Fruit fly (Drosophila melanogaster) whole organism, embryonic: Measurements from ENCODE around the gene CG2120.

Source experiments
- Abd-B ChIP-seq: fragments of 200-800 bp; sonication (Bioruptor generic); optimal IDR thresholded peaks from 2 replicates; lab custom pipeline; 2018; ENCODE audit warnings: missing biosample characterization, mild to moderate bottlenecking, missing genetic modification characterization, moderate library complexity
- Blimp-1 ChIP-seq: fragments of 200-800 bp; sonication (Bioruptor generic); optimal IDR thresholded peaks from 3 replicates; lab custom pipeline; 2018; ENCODE audit warnings: missing biosample characterization, missing genetic modification characterization, mild to moderate bottlenecking, moderate library complexity, missing genetic modification reagents
- CG10209 ChIP-seq: fragments of 200-800 bp; sonication (Bioruptor generic); optimal IDR thresholded peaks from 3 replicates; lab custom pipeline; 2017; ENCODE audit warnings: missing biosample characterization, mild to moderate bottlenecking, missing genetic modification characterization, missing genetic modification reagents
- CG1024 ChIP-seq: fragments of 200-800 bp; sonication (Bioruptor generic); IDR thresholded peaks from 2 replicates; pipeline ENCODE4 v1.3.6; 2022; ENCODE audit warnings: missing biosample characterization, missing genetic modification characterization
- CG10267 ChIP-seq: fragments of 200-800 bp; sonication (Bioruptor generic); optimal IDR thresholded peaks from 2 replicates; lab custom pipeline; 2018; ENCODE audit warnings: missing biosample characterization, mild to moderate bottlenecking, missing genetic modification characterization, moderate library complexity
- CG10462 ChIP-seq: fragments of 200-800 bp; sonication (Bioruptor generic); optimal IDR thresholded peaks from 2 replicates; lab custom pipeline; 2016; ENCODE audit warnings: missing biosample characterization, missing genetic modification characterization
- CG10543 ChIP-seq: fragments of 200-800 bp; sonication (Bioruptor generic); optimal IDR thresholded peaks from 3 replicates; lab custom pipeline; 2017; ENCODE audit warnings: missing biosample characterization, mild to moderate bottlenecking, missing genetic modification characterization, moderate library complexity
- CG11093 ChIP-seq: fragments of 200-800 bp; sonication (Bioruptor generic); IDR thresholded peaks from 3 replicates; pipeline ENCODE4 v1.3.6; 2022; ENCODE audit warnings: missing biosample characterization, missing genetic modification characterization
- CG12155 ChIP-seq: fragments of 200-800 bp; sonication (Bioruptor generic); optimal IDR thresholded peaks from 3 replicates; lab custom pipeline; 2016; ENCODE audit warnings: missing biosample characterization, missing genetic modification characterization
- CG13123 ChIP-seq: fragments of 200-800 bp; sonication (Bioruptor generic); optimal IDR thresholded peaks from 2 replicates; lab custom pipeline; 2016; ENCODE audit warnings: missing biosample characterization, missing genetic modification characterization
- CG13287 ChIP-seq: fragments of 200-800 bp; sonication (Bioruptor generic); IDR thresholded peaks from 2 replicates; pipeline ENCODE4 v1.3.6; 2022; ENCODE audit warnings: missing biosample characterization, missing genetic modification characterization; ENCODE audit not compliant: partially characterized antibody
- CG15269 ChIP-seq: fragments of 200-800 bp; sonication (Bioruptor generic); optimal IDR thresholded peaks from 2 replicates; lab custom pipeline; 2018; ENCODE audit warnings: missing biosample characterization, mild to moderate bottlenecking, missing genetic modification characterization, moderate library complexity
- CG18764 ChIP-seq: fragments of 200-800 bp; sonication (Bioruptor generic); optimal IDR thresholded peaks from 3 replicates; lab custom pipeline; 2016; ENCODE audit warnings: missing biosample characterization, missing genetic modification characterization
- CG3163 ChIP-seq: fragments of 200-800 bp; sonication (Bioruptor generic); optimal IDR thresholded peaks from 3 replicates; lab custom pipeline; 2016; ENCODE audit warnings: missing biosample characterization, missing genetic modification characterization
- CG34224 ChIP-seq: fragments of 200-800 bp; sonication (Bioruptor generic); IDR thresholded peaks from 3 replicates; pipeline ENCODE4 v1.3.6; 2022; ENCODE audit warnings: missing biosample characterization, missing genetic modification characterization; ENCODE audit not compliant: partially characterized antibody
- CG3847 ChIP-seq: fragments of 200-800 bp; sonication (Bioruptor generic); IDR thresholded peaks from 2 replicates; pipeline ENCODE4 v1.3.6; 2022; ENCODE audit warnings: missing biosample characterization, missing genetic modification characterization
- CG4404 ChIP-seq: fragments of 200-800 bp; sonication (Bioruptor generic); IDR thresholded peaks from 2 replicates; pipeline ENCODE4 v1.3.6; 2022; ENCODE audit warnings: missing biosample characterization, missing genetic modification characterization
- CG7839 ChIP-seq: fragments of 200-800 bp; sonication (Bioruptor generic); optimal IDR thresholded peaks from 3 replicates; lab custom pipeline; 2018; ENCODE audit warnings: missing biosample characterization, mild to moderate bottlenecking, missing genetic modification characterization, moderate library complexity
- CG8290 ChIP-seq, 3 experiments: fragments of 200-800 bp; sonication (Bioruptor generic); optimal IDR thresholded peaks; 2 replicates each; lab custom pipeline; 2016 to 2019; ENCODE audit warnings: missing biosample characterization in 3 of 3, missing genetic modification characterization in 3 of 3, mild to moderate bottlenecking in 2 of 3, moderate library complexity in 1 of 3
- CG9797 ChIP-seq: fragments of 200-800 bp; sonication (Bioruptor generic); optimal IDR thresholded peaks from 3 replicates; lab custom pipeline; 2018; ENCODE audit warnings: missing biosample characterization, mild to moderate bottlenecking, missing genetic modification characterization
- CG9932 ChIP-seq: fragments of 200-800 bp; sonication (Bioruptor generic); IDR thresholded peaks from 2 replicates; pipeline ENCODE4 v1.3.6; 2022; ENCODE audit warnings: missing biosample characterization, missing genetic modification characterization
- Dfd ChIP-seq, 2 experiments: fragments of >200 bp; optimal IDR thresholded peaks; 2 replicates each; lab custom pipeline; 2017; ENCODE audit warnings: missing biosample characterization in 2 of 2, missing genetic modification characterization in 2 of 2
- Dip2 ChIP-seq: fragments of 200-800 bp; sonication (Bioruptor generic); IDR thresholded peaks from 2 replicates; pipeline ENCODE4 v1.3.6; 2022; ENCODE audit warnings: missing biosample characterization, missing genetic modification characterization
- ERR ChIP-seq: fragments of 200-800 bp; sonication (Bioruptor generic); optimal IDR thresholded peaks from 2 replicates; lab custom pipeline; 2016; ENCODE audit warnings: missing biosample characterization, missing genetic modification characterization
- Fer2 ChIP-seq: fragments of 200-800 bp; sonication (Bioruptor generic); optimal IDR thresholded peaks from 2 replicates; lab custom pipeline; 2018; ENCODE audit warnings: missing biosample characterization, mild to moderate bottlenecking, missing genetic modification characterization, moderate library complexity
- H15 ChIP-seq: fragments of 200-800 bp; sonication (Bioruptor generic); IDR thresholded peaks from 3 replicates; pipeline ENCODE4 v1.3.6; 2022; ENCODE audit warnings: missing biosample characterization, missing genetic modification characterization
- Hmr ChIP-seq: fragments of 200-800 bp; sonication (Bioruptor generic); optimal IDR thresholded peaks from 3 replicates; lab custom pipeline; 2017; ENCODE audit warnings: mild to moderate bottlenecking, missing biosample characterization, missing genetic modification reagents, missing genetic modification characterization
- Hr51 ChIP-seq, 2 experiments: fragments of 200-800 bp; sonication (Bioruptor generic); optimal IDR thresholded peaks; 2 replicates in 1 of 2; 3 replicates in 1 of 2; lab custom pipeline; 2016 to 2018; ENCODE audit warnings: missing biosample characterization in 2 of 2, missing genetic modification characterization in 2 of 2, mild to moderate bottlenecking in 1 of 2, moderate library complexity in 1 of 2
- Mrtf ChIP-seq: fragments of 200-800 bp; sonication (Bioruptor generic); IDR thresholded peaks from 3 replicates; pipeline ENCODE4 v1.3.6; 2022; ENCODE audit warnings: missing biosample characterization, missing genetic modification characterization
- NK7.1 ChIP-seq: fragments of 200-800 bp; sonication (Bioruptor generic); optimal IDR thresholded peaks from 3 replicates; lab custom pipeline; 2016; ENCODE audit warnings: missing biosample characterization, missing genetic modification characterization
- NfI ChIP-seq: fragments of 200-800 bp; sonication (Bioruptor generic); optimal IDR thresholded peaks from 3 replicates; lab custom pipeline; 2018; ENCODE audit warnings: missing biosample characterization, mild to moderate bottlenecking, missing genetic modification characterization, moderate library complexity
- Rfx ChIP-seq: fragments of 200-800 bp; sonication (Bioruptor generic); IDR thresholded peaks from 2 replicates; pipeline ENCODE4 v1.3.6; 2022; ENCODE audit warnings: missing biosample characterization, missing genetic modification characterization
- Scr ChIP-seq: fragments of 200-800 bp; sonication (Bioruptor generic); IDR thresholded peaks from 2 replicates; pipeline ENCODE4 v1.3.6; 2022; ENCODE audit warnings: missing biosample characterization, missing genetic modification characterization; ENCODE audit not compliant: partially characterized antibody
- Side ChIP-seq: fragments of 200-800 bp; sonication (Bioruptor generic); optimal IDR thresholded peaks from 2 replicates; lab custom pipeline; 2016; ENCODE audit warnings: missing biosample characterization, missing genetic modification characterization
- YL-1 ChIP-seq: fragments of 200-800 bp; sonication (Bioruptor generic); optimal IDR thresholded peaks from 3 replicates; lab custom pipeline; 2017; ENCODE audit warnings: missing biosample characterization, mild to moderate bottlenecking, missing genetic modification characterization
- cwo ChIP-seq: fragments of 200-800 bp; sonication (Bioruptor generic); optimal IDR thresholded peaks from 3 replicates; lab custom pipeline; 2017; ENCODE audit warnings: missing biosample characterization, missing genetic modification characterization, mild to moderate bottlenecking, moderate library complexity, missing genetic modification reagents
- da ChIP-seq: fragments of 200-800 bp; sonication (Bioruptor generic); optimal IDR thresholded peaks from 2 replicates; lab custom pipeline; 2016; ENCODE audit warnings: missing biosample characterization, missing genetic modification characterization
- fd64A ChIP-seq: fragments of 200-800 bp; sonication (Bioruptor generic); optimal IDR thresholded peaks from 3 replicates; lab custom pipeline; 2018; ENCODE audit warnings: missing biosample characterization, mild to moderate bottlenecking, missing genetic modification characterization
- hbn ChIP-seq: fragments of 200-800 bp; sonication (Bioruptor generic); IDR thresholded peaks from 2 replicates; pipeline ENCODE4 v1.3.6; 2022; ENCODE audit warnings: missing biosample characterization, missing genetic modification characterization; ENCODE audit not compliant: partially characterized antibody
- kah ChIP-seq: fragments of 200-800 bp; sonication (Bioruptor generic); optimal IDR thresholded peaks from 2 replicates; lab custom pipeline; 2018; ENCODE audit warnings: missing biosample characterization, mild to moderate bottlenecking, missing genetic modification characterization
- mld ChIP-seq: fragments of 200-800 bp; sonication (Bioruptor generic); IDR thresholded peaks from 3 replicates; pipeline ENCODE4 v1.3.6; 2022; ENCODE audit warnings: missing biosample characterization, missing genetic modification characterization; ENCODE audit not compliant: partially characterized antibody
- pho ChIP-seq: fragments of 200-800 bp; sonication (Bioruptor generic); optimal IDR thresholded peaks from 2 replicates; lab custom pipeline; 2016; ENCODE audit warnings: missing biosample characterization, missing genetic modification characterization
- pnt ChIP-seq: fragments of 200-800 bp; sonication (Bioruptor generic); optimal IDR thresholded peaks from 3 replicates; lab custom pipeline; 2016; ENCODE audit warnings: missing biosample characterization, missing genetic modification characterization
- sens-2 ChIP-seq: fragments of 200-800 bp; sonication (Bioruptor generic); IDR thresholded peaks from 2 replicates; pipeline ENCODE4 v1.3.6; 2022; ENCODE audit warnings: missing biosample characterization, missing genetic modification characterization
- trh ChIP-seq: fragments of 200-800 bp; sonication (Bioruptor generic); optimal IDR thresholded peaks from 2 replicates; lab custom pipeline; 2016; ENCODE audit warnings: missing biosample characterization, missing genetic modification characterization
- unpg ChIP-seq: fragments of 200-800 bp; sonication (Bioruptor generic); optimal IDR thresholded peaks from 3 replicates; lab custom pipeline; 2018; ENCODE audit warnings: missing biosample characterization, mild to moderate bottlenecking, missing genetic modification characterization, moderate library complexity
- wdn ChIP-seq: fragments of 200-800 bp; sonication (Bioruptor generic); IDR thresholded peaks from 2 replicates; pipeline ENCODE4 v1.3.6; 2022; ENCODE audit warnings: missing biosample characterization, missing genetic modification characterization
- wor ChIP-seq: fragments of 200-800 bp; sonication (Bioruptor generic); IDR thresholded peaks from 2 replicates; pipeline ENCODE4 v1.3.6; 2022; ENCODE audit warnings: missing biosample characterization, missing genetic modification characterization

The CG2120 gene

DNA sequence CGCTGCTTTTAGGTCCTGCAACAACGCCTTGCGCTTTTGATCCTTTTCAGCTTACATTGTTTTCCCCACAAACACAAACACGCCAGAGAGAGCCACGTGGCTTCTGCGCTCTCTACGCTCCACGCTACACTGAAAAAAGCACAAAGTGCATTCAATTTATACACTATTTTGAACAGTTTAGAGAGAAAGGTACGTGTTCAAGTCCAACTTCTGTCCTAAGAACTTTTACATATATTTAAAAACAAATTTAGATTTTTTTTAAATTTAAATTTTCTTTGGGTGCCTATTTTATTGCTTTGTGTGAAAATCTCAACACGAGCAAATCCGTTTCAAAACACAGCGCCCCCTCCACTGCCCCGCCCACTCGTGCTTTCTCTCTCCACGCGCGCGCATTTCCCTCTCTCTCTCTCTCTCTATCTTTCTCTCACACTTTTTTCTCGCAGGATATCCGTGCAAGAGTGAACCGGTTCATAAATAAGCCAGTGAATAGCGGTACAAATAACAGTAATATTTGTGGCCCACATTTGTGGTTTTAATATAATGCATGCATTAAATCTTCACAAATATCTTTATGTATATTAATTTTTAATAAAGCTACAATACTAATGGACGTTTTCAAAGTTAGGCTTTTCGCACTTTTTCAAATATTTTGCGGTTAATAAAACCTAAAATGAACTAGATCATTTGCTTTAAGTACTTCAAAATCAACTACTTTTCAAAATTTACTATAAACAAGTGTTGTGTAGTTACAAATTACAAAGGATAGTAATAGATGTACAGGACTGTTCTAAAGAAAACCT, 35.4 kb upstream of the CG2120 start (continued):
- TF ChIP-seq CG13287 (GFP tag; lab: Robert Waterston, UW) (no peak), Dip2 (GFP tag; lab: Robert Waterston, UW) (no peak), CG1024 (GFP tag; lab: Robert Waterston, UW) (peak; percentile 62), CG9797 (GFP tag; lab: Kevin White, UChicago) (no peak), CG4404 (GFP tag; lab: Robert Waterston, UW) (peak; percentile 43; the same call in 1 of the 2 replicates), mld (GFP tag; lab: Robert Waterston, UW) (no peak), NK7.1 (peak; percentile 40), CG18764 (GFP tag; lab: Kevin White, UChicago) (peak; percentile 34), Dfd (GFP tag; optimal IDR thresholded peaks at IDR 0.05; lab: Kevin White, UChicago) (no peak), CG13123 (peak; percentile 45), Hmr (GFP tag; lab: Kevin White, UChicago) (peak; percentile 92), Scr (GFP tag; lab: Robert Waterston, UW) (no peak), wdn (peak; percentile 67), sens-2 (GFP tag; lab: Robert Waterston, UW) (peak; percentile 64), Side (GFP tag; lab: Kevin White, UChicago) (peak; percentile 57), CG9932 (GFP tag; lab: Robert Waterston, UW) (peak; percentile 72), hbn (GFP tag; lab: Robert Waterston, UW) (no peak), Mrtf (GFP tag; lab: Robert Waterston, UW) (peak; percentile 78; the same call in 2 of the 3 replicates), CG10462 (peak; percentile 39), H15 (GFP tag; lab: Robert Waterston, UW) (peak; percentile 81; the same call in 2 of the 3 replicates), CG10543 (GFP tag; lab: Kevin White, UChicago) (peak; percentile 52), Blimp-1 (GFP tag; lab: Kevin White, UChicago) (peak; percentile 84), pnt (GFP tag; lab: Kevin White, UChicago) (peak; percentile 51), pho (GFP tag; lab: Kevin White, UChicago) (peak; percentile 28), CG34224 (GFP tag; lab: Robert Waterston, UW) (no peak), CG11093 (GFP tag; lab: Robert Waterston, UW) (peak; percentile 58; the same call in 2 of the 3 replicates), CG3847 (GFP tag; lab: Robert Waterston, UW) (peak; percentile 81), CG15269 (tag; lab: Kevin White, UChicago) (peak; percentile 87), CG8290 (GFP tag; optimal IDR thresholded peaks at IDR 0.05; lab: Kevin White, UChicago) (no peak), CG8290 (tag; optimal IDR thresholded peaks at IDR 0.05; lab: Kevin White, UChicago) (peak in 1 of 2 experiments; percentile 53), CG12155 (GFP tag; lab: Kevin White, UChicago) (peak; percentile 68), Hr51 (GFP tag; optimal IDR thresholded peaks at IDR 0.05; lab: Kevin White, UChicago) (peak; percentile 49 to 87), YL-1 (GFP tag; lab: Kevin White, UChicago) (peak; percentile 36), Abd-B (GFP tag; lab: Kevin White, UChicago) (peak; percentile 46), ERR (no peak), kah (GFP tag; lab: Kevin White, UChicago) (peak; percentile 42), unpg (GFP tag; lab: Kevin White, UChicago) (peak; percentile 88), da (GFP tag; lab: Kevin White, UChicago) (no peak), trh (GFP tag; lab: Kevin White, UChicago) (no peak), Rfx (GFP tag; lab: Robert Waterston, UW) (peak; percentile 87), CG7839 (peak; percentile 90), CG10267 (peak; percentile 74), fd64A (peak; percentile 49), Fer2 (no peak), CG10209 (GFP tag; lab: Kevin White, UChicago) (peak; percentile 74), wor (GFP tag; lab: Robert Waterston, UW) (peak; percentile 76), CG3163 (no peak), NfI (GFP tag; lab: Kevin White, UChicago) (peak; percentile 77), cwo (GFP tag; lab: Kevin White, UChicago) (peak; percentile 84)
